Fruit fly (Drosophila melanogaster) Kc167 (cell line): ENCODE results near the gene Chd3.

Experiments
- Myc ChIP-seq: fragments of >200 bp; optimal IDR thresholded peaks from 2 replicates; lab custom pipeline; 2017; ENCODE audit warnings: missing external identifiers
- h ChIP-seq: fragments of >200 bp; optimal IDR thresholded peaks from 3 replicates; lab custom pipeline; 2018; ENCODE audit warnings: missing external identifiers
- insv ChIP-seq: fragments of >200 bp; optimal IDR thresholded peaks from 3 replicates; lab custom pipeline; 2018; ENCODE audit warnings: missing external identifiers
- psq ChIP-seq: fragments of >200 bp; optimal IDR thresholded peaks from 2 replicates; lab custom pipeline; 2017; ENCODE audit warnings: missing external identifiers
- ttk ChIP-seq: sonication (Bioruptor generic); optimal IDR thresholded peaks from 2 replicates; lab custom pipeline; 2017; ENCODE audit warnings: missing external identifiers

- no peak for TF ChIP-seq ttk (lab: Kevin White, UChicago)
- no peak for TF ChIP-seq h (lab: Kevin White, UChicago)
- TF ChIP-seq insv (lab: Kevin White, UChicago), result no peak
- no peak for TF ChIP-seq psq (lab: Kevin White, UChicago)
- no peak for TF ChIP-seq Myc (lab: Kevin White, UChicago)
These were observed at the start of gene Chd3, which contains the start of gene CG33062 for dm6 chr3L:19446394-19447349.
